Fruit fly (Drosophila melanogaster) S2 (cell line): ENCODE results near the gene Coq5.
A peak's percentile ranks its signal among the peaks of the same experiment; 100 is the strongest.

Experiments
- CG8478 ChIP-seq: fragments of >200 bp; optimal IDR thresholded peaks from 2 replicates; lab custom pipeline; 2018
- CTCF ChIP-seq, 2 experiments: fragments of >200 bp; optimal IDR thresholded peaks; 2 replicates each; lab custom pipeline; 2018

Gene Coq5

dm6 chrX:13227505-13228207 is 33.3 kb upstream of the Coq5 start:
- TF ChIP-seq CTCF (optimal IDR thresholded peaks at IDR 0.05; lab: Kevin White, UChicago) (no peak), CG8478 (no peak)

dm6 chrX:13226478-13226877 is 32.1 kb upstream of the Coq5 start:
- TF ChIP-seq CTCF (optimal IDR thresholded peaks at IDR 0.05; lab: Kevin White, UChicago), result no peak
- TF ChIP-seq CG8478, result no peak

DNA sequence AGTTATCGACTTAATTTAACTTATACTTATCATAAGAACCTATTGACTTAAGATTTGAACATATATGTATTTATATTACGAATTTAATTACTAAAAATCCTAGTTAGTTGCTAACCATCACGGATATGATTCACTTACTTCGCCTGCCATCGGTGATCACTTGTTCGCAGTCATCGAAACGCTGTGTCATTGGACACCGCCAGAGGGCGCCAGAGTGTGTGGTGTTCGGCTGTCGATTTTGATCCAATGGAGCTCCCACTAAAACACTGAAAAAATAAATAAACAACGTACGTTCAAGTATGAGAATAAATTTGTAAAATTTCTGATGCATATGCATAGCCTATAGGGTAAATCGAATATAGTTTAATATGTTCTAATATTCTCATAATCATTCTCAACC is 30.5 kb upstream of the Coq5 start:
- TF ChIP-seq CG8478 (no peak), CTCF (optimal IDR thresholded peaks at IDR 0.05; lab: Kevin White, UChicago) (peak; percentile 70 to 85)

- TF ChIP-seq CTCF (optimal IDR thresholded peaks at IDR 0.05; lab: Kevin White, UChicago) (no peak), CG8478 (no peak)
Observed at dm6 chrX:13221835-13222234, 27.5 kb upstream of the Coq5 start.

- TF ChIP-seq CTCF (optimal IDR thresholded peaks at IDR 0.05; lab: Kevin White, UChicago) (no peak), CG8478 (no peak)
Observed at dm6 chrX:13221311-13221710, 27.0 kb upstream of the Coq5 start.

DNA sequence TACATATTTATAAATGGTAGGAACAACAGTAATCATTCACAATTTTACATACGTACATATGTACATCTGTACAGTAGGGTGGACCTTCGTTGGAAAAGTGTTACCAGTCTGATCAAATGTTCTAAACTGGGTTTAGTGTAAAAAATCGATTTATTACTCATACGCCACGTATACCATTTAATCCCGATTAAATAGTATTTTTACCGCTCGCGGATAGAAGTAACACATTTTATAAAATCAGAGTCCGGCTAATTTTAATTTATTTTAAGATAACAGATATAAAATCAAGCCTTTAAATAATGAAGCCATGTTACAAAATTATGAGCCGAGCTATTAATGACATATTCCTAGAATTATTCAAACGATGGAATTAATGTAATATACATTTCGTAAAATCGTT is 26.1 kb upstream of the Coq5 start:
- TF ChIP-seq CG8478 (no peak), CTCF (optimal IDR thresholded peaks at IDR 0.05; lab: Kevin White, UChicago) (no peak)

- no peak for TF ChIP-seq CTCF (optimal IDR thresholded peaks at IDR 0.05; lab: Kevin White, UChicago)
- no peak for TF ChIP-seq CG8478
Observed at dm6 chrX:13219290-13219689, 24.9 kb upstream of the Coq5 start.

- TF ChIP-seq CG8478 (no peak), CTCF (optimal IDR thresholded peaks at IDR 0.05; lab: Kevin White, UChicago) (no peak)
Observed at dm6 chrX:13214056-13214455, 19.7 kb upstream of the Coq5 start.

DNA sequence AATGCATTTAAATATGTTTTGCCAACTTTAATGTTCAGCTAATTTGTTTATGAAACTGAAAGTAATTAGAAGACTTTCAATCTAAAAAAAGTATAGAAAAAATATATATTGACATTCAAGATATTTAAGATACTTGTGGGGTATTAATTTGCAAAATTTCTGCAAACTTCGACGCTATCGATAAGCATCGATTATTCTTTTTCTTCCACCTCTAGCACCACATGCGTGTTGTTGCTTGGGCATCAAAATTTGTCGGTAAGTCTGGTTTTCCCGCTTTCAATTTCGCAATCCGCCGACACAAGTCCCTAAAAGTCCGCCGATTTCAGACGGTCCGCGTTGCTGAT is 17.8 kb upstream of the Coq5 start, which contains the start of gene REG:
Gene REG (plus strand): TSS at position 188 of the 344 bp plus-strand sequence.
- TF ChIP-seq CG8478 (no peak), CTCF (optimal IDR thresholded peaks at IDR 0.05; lab: Kevin White, UChicago) (no peak)

dm6 chrX:13211357-13212137 is 17.2 kb upstream of the Coq5 start, which contains the start of gene sno:
sno (minus strand) TSS chrX:13211674.
- TF ChIP-seq CG8478 (no peak), CTCF (optimal IDR thresholded peaks at IDR 0.05; lab: Kevin White, UChicago) (no peak)

DNA sequence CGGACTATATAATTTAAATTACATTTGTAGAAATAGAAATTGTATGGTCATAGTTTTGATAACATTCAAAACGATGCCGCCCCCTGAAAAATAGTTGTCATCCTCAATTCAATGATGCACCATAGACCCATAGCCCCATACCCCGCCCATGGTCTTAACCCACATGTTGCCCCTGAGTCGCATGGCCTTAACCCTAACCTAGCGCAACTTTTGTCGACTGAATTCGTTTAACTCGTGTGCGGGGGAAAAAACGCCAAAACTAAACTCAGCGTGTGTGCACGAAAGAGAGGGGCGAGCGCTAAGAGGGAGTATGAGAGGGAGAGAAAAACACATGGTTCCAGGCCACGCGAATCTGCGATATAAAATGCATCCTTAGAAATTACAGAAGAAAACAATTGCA is 16.1 kb upstream of the Coq5 start:
- TF ChIP-seq CG8478 (no peak), CTCF (optimal IDR thresholded peaks at IDR 0.05; lab: Kevin White, UChicago) (no peak)

dm6 chrX:13209410-13209809 is 15.1 kb upstream of the Coq5 start:
- TF ChIP-seq CG8478 (no peak), CTCF (optimal IDR thresholded peaks at IDR 0.05; lab: Kevin White, UChicago) (no peak)

dm6 chrX:13208554-13208953 is 14.2 kb upstream of the Coq5 start:
- TF ChIP-seq CTCF (optimal IDR thresholded peaks at IDR 0.05; lab: Kevin White, UChicago), result no peak
- TF ChIP-seq CG8478, result no peak

DNA sequence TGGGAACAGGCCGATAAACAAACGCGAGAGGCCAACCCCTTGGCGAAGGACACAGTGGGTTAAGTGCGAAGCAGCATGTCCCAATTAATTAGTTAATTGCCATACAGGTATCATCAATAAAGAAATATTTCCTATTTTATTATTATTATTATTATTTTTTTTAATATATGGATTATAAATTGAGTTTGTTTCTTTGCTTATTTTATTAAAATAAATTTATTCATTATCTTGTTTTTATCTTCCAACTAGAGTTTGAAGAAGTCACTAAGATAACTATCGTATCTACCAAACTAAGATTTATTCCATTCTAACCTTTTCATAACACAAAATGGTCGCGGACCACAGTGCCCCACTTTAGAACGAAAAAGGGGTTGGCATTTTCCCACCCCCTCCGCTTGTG is 13.7 kb upstream of the Coq5 start:
- no peak for TF ChIP-seq CG8478
- TF ChIP-seq CTCF (optimal IDR thresholded peaks at IDR 0.05; lab: Kevin White, UChicago), result no peak

- TF ChIP-seq CTCF (optimal IDR thresholded peaks at IDR 0.05; lab: Kevin White, UChicago) (peak; percentile 75 to 84), CG8478 (no peak)
Observed at dm6 chrX:13204718-13205117, 10.4 kb upstream of the Coq5 start.

DNA sequence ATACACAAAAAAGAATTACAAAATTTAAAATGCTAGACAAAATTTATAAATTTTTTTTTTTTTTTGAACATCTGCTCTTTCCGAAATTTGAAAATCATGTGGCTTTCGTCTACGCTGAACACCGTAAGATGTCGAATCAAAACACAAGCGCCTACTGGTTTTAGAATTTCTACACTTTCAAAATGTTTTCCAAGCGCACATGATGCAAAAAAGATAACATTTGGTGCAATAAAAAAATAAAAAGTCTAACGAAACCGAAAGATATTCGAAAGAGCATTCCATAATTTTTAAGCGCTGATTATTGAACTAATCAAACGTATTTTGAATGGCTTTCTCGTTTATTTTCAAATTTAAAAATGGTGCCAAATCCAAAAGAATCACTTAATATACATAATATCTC is 7.8 kb upstream of the Coq5 start, which contains the start of gene CG44437:
Gene CG44437 (minus strand): TSS at position 101 of the 400 bp plus-strand sequence.
- TF ChIP-seq CG8478 (no peak), CTCF (optimal IDR thresholded peaks at IDR 0.05; lab: Kevin White, UChicago) (no peak)
